Fruit fly (Drosophila melanogaster) whole organism, embryonic: Measurements from ENCODE around the gene Rsph1.

Experiments used
- CG10209 ChIP-seq: fragments of 200-800 bp; sonication (Bioruptor generic); optimal IDR thresholded peaks from 3 replicates; lab custom pipeline; 2017; ENCODE audit warnings: missing biosample characterization, mild to moderate bottlenecking, missing genetic modification characterization, missing genetic modification reagents
- CG10366 ChIP-seq: fragments of 200-800 bp; sonication (Bioruptor generic); IDR thresholded peaks from 2 replicates; pipeline ENCODE4 v1.3.6; 2022; ENCODE audit warnings: missing biosample characterization, missing genetic modification characterization
- CG12219 ChIP-seq: fragments of 200-800 bp; sonication (Bioruptor generic); optimal IDR thresholded peaks from 3 replicates; lab custom pipeline; 2018; ENCODE audit warnings: missing biosample characterization, mild to moderate bottlenecking, missing genetic modification characterization
- CG12744 ChIP-seq: fragments of 200-800 bp; sonication (Bioruptor generic); optimal IDR thresholded peaks from 2 replicates; lab custom pipeline; 2016; ENCODE audit warnings: missing biosample characterization, missing genetic modification characterization
- CG12769 ChIP-seq: fragments of 200-800 bp; sonication (Bioruptor generic); optimal IDR thresholded peaks from 2 replicates; lab custom pipeline; 2019; ENCODE audit warnings: missing biosample characterization, mild to moderate bottlenecking, missing genetic modification characterization, moderate library complexity
- CG13424 ChIP-seq: fragments of 200-800 bp; sonication (Bioruptor generic); optimal IDR thresholded peaks from 2 replicates; lab custom pipeline; 2019; ENCODE audit warnings: missing biosample characterization, mild to moderate bottlenecking, missing genetic modification characterization, moderate library complexity
- CG14441 ChIP-seq: fragments of 200-800 bp; sonication (Bioruptor generic); IDR thresholded peaks from 2 replicates; pipeline ENCODE4 v1.3.6; 2022; ENCODE audit warnings: missing biosample characterization, missing genetic modification characterization
- CG1529 ChIP-seq: fragments of 200-800 bp; sonication (Bioruptor generic); optimal IDR thresholded peaks from 3 replicates; lab custom pipeline; 2018; ENCODE audit warnings: missing biosample characterization, missing genetic modification characterization
- CG15479 ChIP-seq: fragments of 200-800 bp; sonication (Bioruptor generic); optimal IDR thresholded peaks from 3 replicates; lab custom pipeline; 2019; ENCODE audit warnings: missing biosample characterization, mild to moderate bottlenecking, missing genetic modification characterization, moderate library complexity
- CG18599 ChIP-seq: fragments of 200-800 bp; sonication (Bioruptor generic); optimal IDR thresholded peaks from 3 replicates; lab custom pipeline; 2017; ENCODE audit warnings: missing biosample characterization, missing genetic modification characterization, mild to moderate bottlenecking, moderate library complexity, missing genetic modification reagents
- CG18619 ChIP-seq: fragments of 200-800 bp; sonication (Bioruptor generic); optimal IDR thresholded peaks from 3 replicates; lab custom pipeline; 2017; ENCODE audit warnings: missing biosample characterization, mild to moderate bottlenecking, missing genetic modification characterization
- CG30020 ChIP-seq: fragments of 200-800 bp; optimal IDR thresholded peaks from 2 replicates; lab custom pipeline; 2019; ENCODE audit warnings: missing biosample characterization, mild to moderate bottlenecking, missing genetic modification characterization, moderate library complexity
- CG30431 ChIP-seq: fragments of 200-800 bp; sonication (Bioruptor generic); optimal IDR thresholded peaks from 2 replicates; lab custom pipeline; 2017; ENCODE audit warnings: missing biosample characterization, missing genetic modification characterization
- CG3281 ChIP-seq: fragments of 200-800 bp; sonication (Bioruptor generic); optimal IDR thresholded peaks from 3 replicates; lab custom pipeline; 2017; ENCODE audit warnings: missing biosample characterization, mild to moderate bottlenecking, missing genetic modification characterization
- CG3838 ChIP-seq: fragments of 200-800 bp; sonication (Bioruptor generic); optimal IDR thresholded peaks from 3 replicates; lab custom pipeline; 2016; ENCODE audit warnings: missing biosample characterization, missing genetic modification characterization
- CG4707 ChIP-seq: fragments of 200-800 bp; sonication (Bioruptor generic); optimal IDR thresholded peaks from 2 replicates; lab custom pipeline; 2018; ENCODE audit warnings: missing biosample characterization, mild to moderate bottlenecking, missing genetic modification characterization, moderate library complexity
- CG7357 ChIP-seq: fragments of 200-800 bp; sonication (Bioruptor generic); IDR thresholded peaks from 3 replicates; pipeline ENCODE4 v1.3.6; 2022; ENCODE audit warnings: missing biosample characterization, missing genetic modification characterization
- CG7745 ChIP-seq: fragments of 200-800 bp; sonication (Bioruptor generic); optimal IDR thresholded peaks from 2 replicates; lab custom pipeline; 2018; ENCODE audit warnings: missing biosample characterization, mild to moderate bottlenecking, missing genetic modification characterization, moderate library complexity
- CG7987 ChIP-seq: fragments of 200-800 bp; sonication (Bioruptor generic); optimal IDR thresholded peaks from 2 replicates; lab custom pipeline; 2018; ENCODE audit warnings: missing biosample characterization, mild to moderate bottlenecking, missing genetic modification characterization, moderate library complexity
- CG8290 ChIP-seq, 3 experiments: fragments of 200-800 bp; sonication (Bioruptor generic); optimal IDR thresholded peaks; 2 replicates each; lab custom pipeline; 2016 to 2019; ENCODE audit warnings: missing biosample characterization in 3 of 3, missing genetic modification characterization in 3 of 3, mild to moderate bottlenecking in 2 of 3, moderate library complexity in 1 of 3
- CG8924 ChIP-seq: fragments of 200-800 bp; optimal IDR thresholded peaks from 3 replicates; lab custom pipeline; 2019; ENCODE audit warnings: missing biosample characterization, mild to moderate bottlenecking, missing genetic modification characterization, moderate library complexity
- CG9215 ChIP-seq: fragments of 200-800 bp; sonication (Bioruptor generic); IDR thresholded peaks from 2 replicates; pipeline ENCODE4 v1.3.6; 2022; ENCODE audit warnings: missing biosample characterization, missing genetic modification characterization
- D19A ChIP-seq: fragments of 200-800 bp; optimal IDR thresholded peaks from 3 replicates; lab custom pipeline; 2019; ENCODE audit warnings: missing biosample characterization, mild to moderate bottlenecking, missing genetic modification characterization, moderate library complexity
- D19B ChIP-seq: fragments of 200-800 bp; sonication (Bioruptor generic); optimal IDR thresholded peaks from 2 replicates; lab custom pipeline; 2017; ENCODE audit warnings: missing biosample characterization, mild to moderate bottlenecking, missing genetic modification characterization
- Dref ChIP-seq: fragments of 200-800 bp; sonication (Bioruptor generic); IDR thresholded peaks from 2 replicates; pipeline ENCODE4 v1.3.6; 2022; ENCODE audit warnings: missing biosample characterization, missing genetic modification characterization
- Fer2 ChIP-seq: fragments of 200-800 bp; sonication (Bioruptor generic); optimal IDR thresholded peaks from 2 replicates; lab custom pipeline; 2018; ENCODE audit warnings: missing biosample characterization, mild to moderate bottlenecking, missing genetic modification characterization, moderate library complexity
- Hand ChIP-seq: fragments of 200-800 bp; sonication (Bioruptor generic); optimal IDR thresholded peaks from 2 replicates; lab custom pipeline; 2017; ENCODE audit warnings: mild to moderate bottlenecking, missing biosample characterization, missing genetic modification reagents, missing genetic modification characterization
- Hey ChIP-seq: fragments of 200-800 bp; sonication (Bioruptor generic); optimal IDR thresholded peaks from 3 replicates; lab custom pipeline; 2018; ENCODE audit warnings: missing biosample characterization, mild to moderate bottlenecking, missing genetic modification characterization
- Hr39 ChIP-seq: fragments of >200 bp; optimal IDR thresholded peaks from 2 replicates; lab custom pipeline; 2017
- Lpt ChIP-seq: fragments of >200 bp; optimal IDR thresholded peaks from 2 replicates; lab custom pipeline; 2018; ENCODE audit warnings: missing biosample characterization, missing genetic modification characterization
- Max ChIP-seq: fragments of 200-800 bp; sonication (Bioruptor generic); optimal IDR thresholded peaks from 2 replicates; lab custom pipeline; 2016; ENCODE audit warnings: missing biosample characterization, mild to moderate bottlenecking, missing genetic modification characterization
- NC2β ChIP-seq: fragments of 200-800 bp; sonication (Bioruptor generic); optimal IDR thresholded peaks from 2 replicates; lab custom pipeline; 2016; ENCODE audit warnings: missing biosample characterization, missing genetic modification characterization
- Nf-YC ChIP-seq: fragments of 200-800 bp; optimal IDR thresholded peaks from 3 replicates; lab custom pipeline; 2019; ENCODE audit warnings: missing biosample characterization, mild to moderate bottlenecking, missing genetic modification characterization, moderate library complexity
- Oaz ChIP-seq: fragments of 200-800 bp; sonication (Bioruptor generic); IDR thresholded peaks from 2 replicates; pipeline ENCODE4 v1.3.6; 2022; ENCODE audit warnings: missing biosample characterization, missing genetic modification characterization
- TFAM ChIP-seq: fragments of 200-800 bp; sonication (Bioruptor generic); optimal IDR thresholded peaks from 2 replicates; lab custom pipeline; 2017; ENCODE audit warnings: missing biosample characterization, missing genetic modification characterization, inconsistent platforms
- Tbp ChIP-seq: fragments of >200 bp; optimal IDR thresholded peaks from 2 replicates; lab custom pipeline; 2018; ENCODE audit warnings: missing biosample characterization, missing genetic modification characterization
- bowl ChIP-seq: fragments of 200-800 bp; sonication (Bioruptor generic); IDR thresholded peaks from 2 replicates; pipeline ENCODE4 v1.3.6; 2022; ENCODE audit warnings: missing biosample characterization, missing genetic modification characterization
- chinmo ChIP-seq: fragments of 200-800 bp; sonication (Bioruptor generic); IDR thresholded peaks from 4 replicates; pipeline ENCODE4 v1.3.6; 2022; ENCODE audit warnings: missing biosample characterization, missing genetic modification characterization; ENCODE audit not compliant: partially characterized antibody
- dpn ChIP-seq, 2 experiments: fragments of 200-800 bp; sonication (Bioruptor generic); optimal IDR thresholded peaks; 3 replicates each; lab custom pipeline; 2016; ENCODE audit warnings: missing biosample characterization in 2 of 2, missing genetic modification characterization in 2 of 2
- ems ChIP-seq: fragments of 200-800 bp; sonication (Bioruptor generic); optimal IDR thresholded peaks from 3 replicates; lab custom pipeline; 2016; ENCODE audit warnings: missing biosample characterization, missing genetic modification characterization
- ewg ChIP-seq: fragments of 200-800 bp; sonication (Bioruptor generic); optimal IDR thresholded peaks from 3 replicates; lab custom pipeline; 2017; ENCODE audit warnings: mild to moderate bottlenecking, missing biosample characterization, missing genetic modification reagents, missing genetic modification characterization
- fru ChIP-seq: fragments of >200 bp; optimal IDR thresholded peaks from 2 replicates; lab custom pipeline; 2017
- grn ChIP-seq: fragments of 200-800 bp; sonication (Bioruptor generic); optimal IDR thresholded peaks from 3 replicates; lab custom pipeline; 2017; ENCODE audit warnings: missing biosample characterization, missing genetic modification characterization
- insv ChIP-seq, 2 experiments: fragments of 200-800 bp; sonication (Bioruptor generic); optimal IDR thresholded peaks; 3 replicates each; lab custom pipeline; 2016 to 2018; ENCODE audit warnings: missing biosample characterization in 2 of 2, missing genetic modification characterization in 2 of 2
- scrt ChIP-seq: fragments of 200-800 bp; sonication (Bioruptor generic); optimal IDR thresholded peaks from 2 replicates; lab custom pipeline; 2018; ENCODE audit warnings: missing biosample characterization, mild to moderate bottlenecking, missing genetic modification characterization, moderate library complexity
- sd ChIP-seq: fragments of 200-800 bp; sonication (Bioruptor generic); optimal IDR thresholded peaks from 3 replicates; lab custom pipeline; 2018; ENCODE audit warnings: missing biosample characterization, mild to moderate bottlenecking, missing genetic modification characterization, moderate library complexity
- sima ChIP-seq: fragments of 200-800 bp; sonication (Bioruptor generic); optimal IDR thresholded peaks from 2 replicates; lab custom pipeline; 2016; ENCODE audit warnings: missing biosample characterization, missing genetic modification characterization
- sob ChIP-seq: fragments of 200-800 bp; sonication (Bioruptor generic); IDR thresholded peaks from 2 replicates; pipeline ENCODE4 v1.3.6; 2022; ENCODE audit warnings: missing biosample characterization, missing genetic modification characterization
- toy ChIP-seq: fragments of 200-800 bp; sonication (Bioruptor generic); IDR thresholded peaks from 2 replicates; pipeline ENCODE4 v1.3.6; 2022; ENCODE audit warnings: missing biosample characterization, missing genetic modification characterization
- vfl ChIP-seq: fragments of 200-800 bp; sonication (Bioruptor generic); optimal IDR thresholded peaks from 2 replicates; lab custom pipeline; 2016; ENCODE audit warnings: missing biosample characterization, missing genetic modification characterization
- yki ChIP-seq: fragments of >200 bp; optimal IDR thresholded peaks from 3 replicates; lab custom pipeline; 2018

Rsph1 gene

DNA sequence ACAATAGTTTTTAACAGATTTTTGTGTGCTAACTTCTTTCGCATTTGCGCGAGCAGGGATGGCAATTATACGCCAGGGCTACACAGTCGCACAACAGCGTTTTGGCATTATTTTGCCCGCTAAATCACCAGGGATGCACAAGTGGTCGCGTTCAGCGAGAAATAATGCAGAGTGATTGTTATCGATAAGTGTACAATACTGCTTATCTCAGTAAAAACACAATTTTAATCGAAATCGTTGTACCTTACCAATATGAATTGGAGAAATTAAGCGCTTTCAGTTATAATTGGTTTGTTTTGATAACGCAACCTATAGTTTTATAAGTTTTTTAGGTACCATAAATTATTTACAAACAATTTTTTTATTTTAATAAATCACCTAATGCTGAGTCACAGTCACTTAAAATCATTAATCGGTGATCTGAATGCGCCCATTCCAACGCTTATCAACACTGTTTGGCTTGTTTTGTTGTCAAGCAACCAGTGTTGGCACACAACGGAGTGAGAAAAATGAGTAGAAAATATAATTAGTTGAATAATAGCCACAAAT is 6.5 kb upstream of the Rsph1 start, which contains the start of the genes Sfmbt and CG5439 (continued):
- TF ChIP-seq CG14441 (GFP tag; lab: Robert Waterston, UW) (peak; percentile 71), CG7745 (tag; lab: Kevin White, UChicago) (no peak), CG18619 (peak; percentile 75), bowl (GFP tag; lab: Robert Waterston, UW) (no peak), sd (no peak), CG13424 (tag; lab: Kevin White, UChicago) (peak; percentile 81), NC2β (GFP tag; lab: Kevin White, UChicago) (peak; percentile 57), fru (no peak), sob (GFP tag; lab: Robert Waterston, UW) (peak; percentile 81), Max (peak; percentile 82), ewg (GFP tag; lab: Kevin White, UChicago) (peak; percentile 90), CG7357 (GFP tag; lab: Robert Waterston, UW) (peak; percentile 56; the same call in 1 of the 3 replicates), CG10209 (GFP tag; lab: Kevin White, UChicago) (no peak), CG1529 (no peak), CG12769 (tag; lab: Kevin White, UChicago) (no peak), CG15479 (GFP tag; lab: Kevin White, UChicago) (peak; percentile 97), chinmo (GFP tag; lab: Robert Waterston, UW) (no peak), vfl (GFP tag; lab: Kevin White, UChicago) (peak; percentile 56), TFAM (GFP tag; lab: Kevin White, UChicago) (no peak), CG7987 (GFP tag; lab: Kevin White, UChicago) (peak; percentile 15), grn (GFP tag; lab: Kevin White, UChicago) (no peak), CG12219 (GFP tag; lab: Kevin White, UChicago) (no peak), Dref (GFP tag; lab: Robert Waterston, UW) (peak; percentile 81), Fer2 (peak; percentile 57), Lpt (GFP tag; lab: Kevin White, UChicago) (no peak), CG10366 (peak; percentile 39; the same call in 1 of the 2 replicates), Nf-YC (tag; lab: Kevin White, UChicago) (no peak), CG30431 (GFP tag; lab: Kevin White, UChicago) (peak; percentile 58), scrt (no peak), sima (GFP tag; lab: Kevin White, UChicago) (no peak), D19A (no peak), yki (lab: Kevin White, UChicago) (no peak), CG8290 (GFP tag; optimal IDR thresholded peaks at IDR 0.05; lab: Kevin White, UChicago) (peak; percentile 75), CG8290 (tag; optimal IDR thresholded peaks at IDR 0.05; lab: Kevin White, UChicago) (peak in 1 of 2 experiments; percentile 58), CG8924 (tag; lab: Kevin White, UChicago) (peak; percentile 80), CG3838 (peak; percentile 26), CG4707 (GFP tag; lab: Kevin White, UChicago) (no peak), CG18599 (GFP tag; lab: Kevin White, UChicago) (no peak), CG30020 (tag; lab: Kevin White, UChicago) (peak; percentile 83), Hr39 (no peak), insv (GFP tag; optimal IDR thresholded peaks at IDR 0.05; lab: Kevin White, UChicago) (peak in 1 of 2 experiments; percentile 53), CG9215 (GFP tag; lab: Robert Waterston, UW) (peak; percentile 76), CG3281 (GFP tag; lab: Kevin White, UChicago) (peak; percentile 84), Oaz (GFP tag; lab: Robert Waterston, UW) (peak; percentile 9; the same call in 1 of the 2 replicates), Hand (GFP tag; lab: Kevin White, UChicago) (no peak), ems (GFP tag; lab: Kevin White, UChicago) (peak; percentile 75), CG12744 (GFP tag; lab: Kevin White, UChicago) (peak; percentile 50), toy (no peak), Tbp (no peak), Hey (tag; lab: Kevin White, UChicago) (no peak), dpn (GFP tag; optimal IDR thresholded peaks at IDR 0.05; lab: Kevin White, UChicago) (peak; percentile 85), D19B (no peak)
